Fruit fly (Drosophila melanogaster) whole organism, prepupa: ENCODE data around the gene CG11134.

Source experiments
- lz ChIP-seq: fragments of 200-800 bp; sonication (Bioruptor generic); optimal IDR thresholded peaks from 3 replicates; lab custom pipeline; 2016; ENCODE audit warnings: missing biosample characterization, missing genetic modification characterization
- svp ChIP-seq: fragments of 200-800 bp; sonication (Bioruptor generic); peaks from one replicate; lab custom pipeline; 2016; ENCODE audit warnings: missing biosample characterization, missing genetic modification characterization

- TF ChIP-seq lz (GFP tag; lab: Kevin White, UChicago) = no peak
- TF ChIP-seq svp = no peak
Measured at dm6 chrX:13787282-13787850, 49.6 kb downstream of the CG11134 start.
